Fruit fly (Drosophila melanogaster) whole organism, embryonic: ENCODE results near the gene Irk1.

ENCODE experiments used
- CG10209 ChIP-seq: fragments of 200-800 bp; sonication (Bioruptor generic); optimal IDR thresholded peaks from 3 replicates; lab custom pipeline; 2017; ENCODE audit warnings: missing biosample characterization, mild to moderate bottlenecking, missing genetic modification characterization, missing genetic modification reagents
- CG11504 ChIP-seq: fragments of 200-800 bp; sonication (Bioruptor generic); optimal IDR thresholded peaks from 3 replicates; lab custom pipeline; 2019; ENCODE audit warnings: missing biosample characterization, mild to moderate bottlenecking, missing genetic modification characterization, moderate library complexity
- CG12659 ChIP-seq: fragments of 200-800 bp; sonication (Bioruptor generic); optimal IDR thresholded peaks from 3 replicates; lab custom pipeline; 2017; ENCODE audit warnings: mild to moderate bottlenecking, missing biosample characterization, missing genetic modification reagents, missing genetic modification characterization
- CG8290 ChIP-seq, 3 experiments: fragments of 200-800 bp; sonication (Bioruptor generic); optimal IDR thresholded peaks; 2 replicates each; lab custom pipeline; 2016 to 2019; ENCODE audit warnings: missing biosample characterization in 3 of 3, missing genetic modification characterization in 3 of 3, mild to moderate bottlenecking in 2 of 3, moderate library complexity in 1 of 3
- ash1 ChIP-seq: fragments of 200-800 bp; sonication (Bioruptor generic); optimal IDR thresholded peaks from 2 replicates; lab custom pipeline; 2018; ENCODE audit warnings: missing biosample characterization, mild to moderate bottlenecking, missing genetic modification characterization
- gro ChIP-seq: fragments of 200-800 bp; sonication (Bioruptor generic); optimal IDR thresholded peaks from 2 replicates; lab custom pipeline; 2016; ENCODE audit warnings: missing biosample characterization, missing genetic modification characterization
- onecut ChIP-seq: fragments of 200-800 bp; sonication (Bioruptor generic); IDR thresholded peaks from 2 replicates; pipeline ENCODE4 v1.3.6; 2022; ENCODE audit warnings: missing biosample characterization, missing genetic modification characterization
- run ChIP-seq: fragments of 200-800 bp; sonication (Bioruptor generic); optimal IDR thresholded peaks from 3 replicates; lab custom pipeline; 2018; ENCODE audit warnings: missing biosample characterization, mild to moderate bottlenecking, missing genetic modification characterization

DNA sequence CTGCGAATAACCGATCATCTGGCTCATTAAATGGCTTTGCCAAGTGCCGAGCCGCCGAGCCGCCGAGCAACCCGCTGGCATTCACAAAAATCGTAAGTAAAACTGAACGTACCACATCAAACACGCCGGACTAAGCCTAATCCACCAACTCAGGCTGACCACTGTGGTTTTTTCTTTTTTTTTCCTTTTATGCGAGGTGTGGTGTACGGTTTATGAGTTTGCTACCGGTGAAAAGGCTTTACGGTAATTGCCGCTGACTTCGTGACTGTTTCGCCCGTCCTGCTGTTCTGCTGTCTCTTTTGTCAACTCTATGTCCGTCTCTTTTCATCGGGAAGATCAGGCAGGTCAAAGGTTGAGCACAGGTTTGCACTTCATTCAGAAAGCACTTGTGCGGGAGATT, 27.6 kb downstream of the Irk1 start:
- TF ChIP-seq CG12659 (GFP tag; lab: Kevin White, UChicago) = no peak
- TF ChIP-seq gro = no peak
- TF ChIP-seq CG10209 (GFP tag; lab: Kevin White, UChicago) = no peak
- no peak for TF ChIP-seq run
- no peak for TF ChIP-seq ash1 (GFP tag; lab: Kevin White, UChicago)
- TF ChIP-seq onecut (GFP tag; lab: Robert Waterston, UW) = no peak
- TF ChIP-seq CG11504 (tag; lab: Kevin White, UChicago) = no peak
- TF ChIP-seq CG8290 (GFP tag; optimal IDR thresholded peaks at IDR 0.05; lab: Kevin White, UChicago) = no peak
- no peak for TF ChIP-seq CG8290 (tag; optimal IDR thresholded peaks at IDR 0.05; lab: Kevin White, UChicago)
